Fruit fly (Drosophila melanogaster) whole organism, adult: Measurements from ENCODE around the gene DopEcR.

Source experiments
- CG7101 ChIP-seq: fragments of 200-800 bp; sonication (Bioruptor generic); optimal IDR thresholded peaks from 2 replicates; lab custom pipeline; 2018; ENCODE audit warnings: missing biosample characterization, mild to moderate bottlenecking, missing genetic modification characterization, moderate library complexity
- Clk ChIP-seq: fragments of 200-800 bp; sonication (Bioruptor generic); optimal IDR thresholded peaks from 2 replicates; lab custom pipeline; 2017; ENCODE audit warnings: missing biosample characterization, missing genetic modification characterization
- Hr96 ChIP-seq: fragments of 200-800 bp; sonication (Bioruptor generic); optimal IDR thresholded peaks from 2 replicates; lab custom pipeline; 2016; ENCODE audit warnings: missing biosample characterization, missing genetic modification characterization
- Mnt ChIP-seq: fragments of 200-800 bp; sonication (Bioruptor generic); optimal IDR thresholded peaks from 2 replicates; lab custom pipeline; 2016; ENCODE audit warnings: missing biosample characterization, mild to moderate bottlenecking, missing genetic modification characterization
- cnc ChIP-seq, 2 experiments: fragments of >200 bp; optimal IDR thresholded peaks; 2 replicates each; lab custom pipeline; 2017
- kay ChIP-seq: fragments of 200-800 bp; sonication (Bioruptor generic); peaks from one replicate; lab custom pipeline; 2016; ENCODE audit warnings: missing biosample characterization, missing genetic modification characterization, borderline replicate concordance
- pad ChIP-seq: fragments of 200-800 bp; sonication (Bioruptor generic); optimal IDR thresholded peaks from 3 replicates; lab custom pipeline; 2017; ENCODE audit warnings: missing biosample characterization, missing genetic modification characterization, mild to moderate bottlenecking, moderate library complexity, missing genetic modification reagents
- tj ChIP-seq: fragments of 200-800 bp; sonication (Bioruptor generic); optimal IDR thresholded peaks from 3 replicates; lab custom pipeline; 2017; ENCODE audit warnings: missing biosample characterization, mild to moderate bottlenecking, missing genetic modification characterization, moderate library complexity
- toe ChIP-seq: fragments of 200-800 bp; sonication (Bioruptor generic); optimal IDR thresholded peaks from 2 replicates; lab custom pipeline; 2016; ENCODE audit warnings: missing biosample characterization, missing genetic modification characterization

DNA sequence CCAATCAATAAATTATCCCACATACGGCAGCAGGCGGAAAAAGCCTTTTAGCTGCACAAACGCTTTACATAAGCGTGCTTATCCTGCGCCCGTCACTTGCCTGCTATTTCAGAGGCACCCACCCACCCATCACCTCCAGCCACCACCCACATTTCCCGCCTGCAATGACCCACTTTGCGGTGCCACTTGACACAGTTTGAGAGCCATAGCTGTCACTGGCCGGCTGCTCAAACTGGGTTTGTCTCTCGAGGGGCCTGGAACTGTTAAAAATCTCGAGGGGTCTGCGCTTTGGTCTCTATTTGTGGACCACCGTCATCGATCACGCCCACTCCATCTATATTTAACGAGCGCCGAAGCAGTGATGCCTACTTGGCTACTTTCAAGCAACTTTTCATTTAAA, 8.2 kb downstream of the DopEcR start:
- no peak for TF ChIP-seq Clk (GFP tag; lab: Kevin White, UChicago)
- no peak for TF ChIP-seq Hr96
- TF ChIP-seq CG7101 (tag; lab: Kevin White, UChicago) = no peak
- TF ChIP-seq toe (GFP tag; lab: Kevin White, UChicago) = no peak
- no peak for TF ChIP-seq kay
- no peak for TF ChIP-seq pad (GFP tag; lab: Kevin White, UChicago)
- TF ChIP-seq tj (GFP tag; lab: Kevin White, UChicago) = no peak
- TF ChIP-seq cnc (optimal IDR thresholded peaks at IDR 0.05; lab: Kevin White, UChicago) = no peak
- TF ChIP-seq Mnt = no peak
